Worm (Caenorhabditis elegans) whole organism, L2 larva: Measurements from ENCODE around the gene lurp-3.

ENCODE experiments used
- ama-1 ChIP-seq: fragments of 150-350 bp; optimal IDR thresholded peaks from 2 replicates; lab custom pipeline; 2018; ENCODE audit warnings: inconsistent platforms
- unc-62 ChIP-seq: fragments of 150-350 bp; optimal IDR thresholded peaks from 2 replicates; lab custom pipeline; 2014; ENCODE audit warnings: missing biosample characterization, missing genetic modification reagents, missing genetic modification characterization

DNA sequence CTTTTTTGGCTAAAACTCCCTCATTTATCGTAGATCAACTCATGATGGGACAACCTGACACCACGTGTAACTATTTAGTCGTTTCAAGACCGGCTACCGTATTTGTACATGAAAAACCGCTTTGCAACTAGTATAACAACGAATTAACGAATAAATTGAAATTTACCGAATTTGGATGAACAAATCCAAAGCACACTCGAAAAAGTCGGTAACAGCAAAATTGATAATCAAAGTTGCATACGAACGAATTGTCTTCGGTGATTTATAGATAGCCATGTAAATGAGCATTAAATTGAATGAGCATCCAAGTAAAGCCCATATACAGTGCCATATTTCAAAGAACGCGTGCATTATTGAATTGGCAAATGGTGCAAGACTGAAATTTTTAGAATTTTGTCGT lies 23.2 kb upstream of the lurp-3 start, which contains the start of gene srd-17:
- TF ChIP-seq unc-62, result no peak
- TF ChIP-seq ama-1 (lab: Kevin White, UChicago), result no peak
